Worm (Caenorhabditis elegans): ENCODE data around the gene F46C5.2.

DNA sequence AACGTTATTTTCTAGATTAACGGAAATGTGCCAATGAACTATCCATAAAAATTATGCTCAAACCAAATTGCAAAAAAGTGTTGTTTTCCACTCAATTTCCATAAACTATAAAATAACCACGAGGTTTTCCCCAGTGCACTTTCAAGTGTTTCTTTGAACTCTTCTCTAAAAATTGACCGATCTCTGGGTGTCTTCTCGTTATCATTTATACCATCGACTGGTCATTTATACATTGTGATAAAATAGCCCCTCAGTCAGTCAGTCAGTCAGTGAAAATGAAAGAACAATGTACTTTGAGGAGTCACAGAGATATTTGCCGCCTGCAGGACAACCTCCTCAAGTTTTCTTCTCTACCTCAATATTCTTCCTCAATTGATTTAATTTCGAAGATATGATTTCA is 16.8 kb upstream of the F46C5.2 start:
- TF ChIP-seq alr-1 (tag; optimal IDR thresholded peaks at IDR 0.05; ENCODE audit: borderline replicate concordance) (no peak), unc-62 (GFP tag; optimal IDR thresholded peaks at IDR 0.05) (no peak), xbp-1 (tag; optimal IDR thresholded peaks at IDR 0.05) (no peak), egl-27 (tag; optimal IDR thresholded peaks at IDR 0.05) (no peak), unc-30 (tag; optimal IDR thresholded peaks at IDR 0.05) (no peak)
